Worm (Caenorhabditis elegans) whole organism, L3 larva: ENCODE measurements around the gene spe-42.
A peak's percentile ranks its signal among the peaks of the same experiment; 100 is the strongest.

Source experiments
- R02D3.7 ChIP-seq: fragments of 150-350 bp; optimal IDR thresholded peaks from 2 replicates; lab custom pipeline; 2014; ENCODE audit warnings: missing biosample characterization, missing genetic modification characterization
- ceh-82 ChIP-seq: fragments of 150-350 bp; optimal IDR thresholded peaks from 2 replicates; lab custom pipeline; 2014; ENCODE audit warnings: missing biosample characterization, missing genetic modification characterization
- ceh-9 ChIP-seq: sonication (generic microtip); optimal IDR thresholded peaks from 2 replicates; lab custom pipeline; 2018; ENCODE audit warnings: missing biosample characterization, missing genetic modification characterization
- elt-2 ChIP-seq: sonication (generic microtip); optimal IDR thresholded peaks from 2 replicates; lab custom pipeline; 2016; ENCODE audit warnings: missing genetic modification reagents, mild to moderate bottlenecking, missing genetic modification characterization, missing compliant biosample characterization
- hmg-11 ChIP-seq: sonication (generic microtip); optimal IDR thresholded peaks from 2 replicates; lab custom pipeline; 2016; ENCODE audit warnings: missing genetic modification characterization, missing compliant biosample characterization
- jun-1 ChIP-seq: fragments of 150-350 bp; optimal IDR thresholded peaks from 2 replicates; lab custom pipeline; 2014; ENCODE audit warnings: missing biosample characterization, missing genetic modification reagents, missing genetic modification characterization
- lin-15B ChIP-seq: fragments of 150-350 bp; optimal IDR thresholded peaks from 2 replicates; lab custom pipeline; 2014; ENCODE audit warnings: missing biosample characterization, missing genetic modification characterization
- lin-39 ChIP-seq: fragments of 150-350 bp; optimal IDR thresholded peaks from 2 replicates; lab custom pipeline; 2018; ENCODE audit warnings: missing biosample characterization, missing genetic modification reagents, missing genetic modification characterization
- nfya-1 ChIP-seq: sonication (generic microtip); optimal IDR thresholded peaks from 2 replicates; lab custom pipeline; 2017; ENCODE audit warnings: missing genetic modification characterization, mild to moderate bottlenecking, missing compliant biosample characterization, antibody characterized with exemption, moderate library complexity; ENCODE audit not compliant: insufficient read depth
- nhr-237 ChIP-seq: fragments of 150-350 bp; optimal IDR thresholded peaks from 2 replicates; lab custom pipeline; 2014; ENCODE audit warnings: missing biosample characterization, missing genetic modification characterization
- nhr-28 ChIP-seq: fragments of 150-350 bp; optimal IDR thresholded peaks from 2 replicates; lab custom pipeline; 2014; ENCODE audit warnings: missing biosample characterization, missing genetic modification characterization
- pqm-1 ChIP-seq: fragments of 150-350 bp; optimal IDR thresholded peaks from 2 replicates; lab custom pipeline; 2017; ENCODE audit warnings: missing biosample characterization, missing genetic modification characterization, inconsistent platforms
- tbx-2 ChIP-seq: sonication (generic microtip); optimal IDR thresholded peaks from 2 replicates; lab custom pipeline; 2016; ENCODE audit warnings: mild to moderate bottlenecking, missing genetic modification characterization, missing compliant biosample characterization
- unc-39 ChIP-seq: sonication (generic microtip); optimal IDR thresholded peaks from 4 replicates; lab custom pipeline; 2017; ENCODE audit warnings: missing biosample characterization, missing genetic modification characterization
- unc-62 ChIP-seq: fragments of 150-350 bp; sonication (generic microtip); optimal IDR thresholded peaks from 4 replicates; lab custom pipeline; 2014; ENCODE audit warnings: missing biosample characterization, missing genetic modification reagents, missing genetic modification characterization
- ztf-11 ChIP-seq: fragments of 150-350 bp; optimal IDR thresholded peaks from 2 replicates; lab custom pipeline; 2014; ENCODE audit warnings: missing biosample characterization, missing genetic modification characterization
- ztf-4 ChIP-seq: fragments of 150-350 bp; optimal IDR thresholded peaks from 2 replicates; lab custom pipeline; 2014; ENCODE audit warnings: missing biosample characterization, missing genetic modification characterization

spe-42 gene

DNA sequence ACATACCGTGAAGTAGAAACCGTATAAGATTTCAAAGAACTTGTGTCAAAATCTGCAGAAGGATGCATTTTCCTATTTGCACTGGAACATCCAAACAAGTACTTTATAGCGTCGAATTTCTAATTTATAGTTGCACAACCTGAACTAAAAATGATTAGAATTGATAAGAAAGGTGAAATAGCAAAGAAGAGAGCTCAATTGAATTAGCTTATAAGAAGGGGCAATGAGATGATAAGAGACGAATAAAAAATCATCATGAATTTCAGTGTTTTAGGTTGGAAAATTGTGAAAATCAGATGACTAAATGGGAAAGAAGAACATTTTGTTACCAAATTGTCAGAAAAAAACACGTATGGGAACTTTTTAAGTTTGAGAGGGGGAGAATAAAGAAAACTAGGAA lies 45.2 kb downstream of the spe-42 start, which contains the start of gene W05E10.1:
Gene W05E10.1, minus strand, starts transcription at position 139 of the 400 bp plus-strand sequence.
- TF ChIP-seq elt-2 (tag; lab: Kevin White, UChicago): peak; percentile 69
- TF ChIP-seq unc-62 (GFP tag; lab: Kevin White, UChicago): no peak
- peak; percentile 52 for TF ChIP-seq pqm-1 (tag; lab: Kevin White, UChicago)

DNA sequence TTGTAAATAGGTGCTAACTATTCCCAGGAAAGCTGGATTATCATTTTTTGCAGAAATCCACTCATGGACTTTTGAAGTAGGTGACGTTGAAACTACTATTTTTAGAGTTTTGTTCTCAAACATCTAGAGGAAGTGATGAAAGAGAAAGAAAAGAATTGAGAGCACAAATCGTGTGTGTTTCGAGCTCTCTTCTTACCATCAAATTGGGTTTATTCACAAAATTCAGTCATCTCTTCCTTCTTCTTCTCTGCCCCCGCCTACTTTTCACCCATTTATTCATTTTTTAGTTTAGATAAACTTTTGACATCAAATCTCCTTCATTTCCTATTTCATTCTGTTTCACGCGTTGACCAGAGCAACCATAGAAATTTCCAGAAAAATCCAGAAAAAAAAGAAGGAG lies 49.9 kb downstream of the spe-42 start, which contains the start of gene W05E10.2:
Gene W05E10.2, plus strand, starts transcription at position 301 of the 400 bp plus-strand sequence.
- TF ChIP-seq hmg-11 (tag; lab: Kevin White, UChicago) (no peak), ceh-9 (tag; lab: Kevin White, UChicago) (no peak), unc-62 (GFP tag; lab: Kevin White, UChicago) (no peak), ztf-4 (tag; lab: Kevin White, UChicago) (no peak), lin-39 (no peak), jun-1 (no peak), ztf-11 (no peak), lin-15B (tag; lab: Kevin White, UChicago) (no peak), R02D3.7 (tag; lab: Kevin White, UChicago) (no peak), elt-2 (tag; lab: Kevin White, UChicago) (no peak), tbx-2 (tag; lab: Kevin White, UChicago) (no peak), ceh-82 (tag; lab: Kevin White, UChicago) (no peak), nfya-1 (tag; lab: Kevin White, UChicago) (no peak), nhr-28 (no peak), unc-39 (tag; lab: Kevin White, UChicago) (no peak), nhr-237 (tag; lab: Kevin White, UChicago) (no peak)
